Worm (Caenorhabditis elegans) whole organism, L4 larva: Measurements from ENCODE around the gene Y116F11A.6.
"Not testable (repeated sequence)": the region's sequence is repeated elsewhere in the genome, so short reads cannot be mapped to it uniquely, and the experiment has no call there.

Source experiments
- F26F4.8 ChIP-seq: fragments of 200-800 bp; sonication (Bioruptor generic); conservative IDR thresholded peaks from 2 replicates; pipeline ENCODE4 v1.3.6; 2022; ENCODE audit warnings: missing genetic modification characterization, missing compliant biosample characterization
- F49E8.2 ChIP-seq: sonication (generic microtip); optimal IDR thresholded peaks from 2 replicates; lab custom pipeline; 2016; ENCODE audit warnings: missing compliant biosample characterization, mild to moderate bottlenecking, missing genetic modification characterization, borderline replicate concordance
- ama-1 ChIP-seq: fragments of 150-350 bp; optimal IDR thresholded peaks from 2 replicates; lab custom pipeline; 2014; ENCODE audit warnings: inconsistent platforms, mixed read lengths
- ceh-82 ChIP-seq: sonication (generic microtip); optimal IDR thresholded peaks from 2 replicates; lab custom pipeline; 2017; ENCODE audit warnings: missing biosample characterization, missing genetic modification characterization
- ces-1 ChIP-seq: fragments of 150-350 bp; sonication (generic microtip); optimal IDR thresholded peaks from 4 replicates; lab custom pipeline; 2014; ENCODE audit warnings: missing biosample characterization, missing genetic modification reagents, missing genetic modification characterization
- cey-2 ChIP-seq: sonication (generic microtip); optimal IDR thresholded peaks from 3 replicates; lab custom pipeline; 2017; ENCODE audit warnings: missing genetic modification characterization, mild to moderate bottlenecking, missing compliant biosample characterization, antibody characterized with exemption, borderline replicate concordance; ENCODE audit not compliant: insufficient read depth
- daf-12 ChIP-seq: fragments of 150-350 bp; optimal IDR thresholded peaks from 2 replicates; lab custom pipeline; 2014; ENCODE audit warnings: missing biosample characterization, missing genetic modification reagents, missing genetic modification characterization
- nhr-28 ChIP-seq: fragments of 150-350 bp; optimal IDR thresholded peaks from 2 replicates; lab custom pipeline; 2014; ENCODE audit warnings: missing biosample characterization, missing genetic modification characterization
- pha-4 ChIP-seq, 2 experiments: fragments of 150-350 bp in 1 of 2; fragments of 200-800 bp in 1 of 2; sonication (Bioruptor generic) in 1 of 2; IDR thresholded peaks in 1 of 2; optimal IDR thresholded peaks in 1 of 2; 2 replicates each; pipeline versions ENCODE4 v1.3.6 to Lab custom; 2014 to 2022; ENCODE audit warnings: missing genetic modification characterization in 2 of 2, missing genetic modification reagents in 2 of 2, missing biosample characterization in 1 of 2, missing compliant biosample characterization in 1 of 2
- snpc-4 ChIP-seq: fragments of 150-350 bp; optimal IDR thresholded peaks from 2 replicates; lab custom pipeline; 2014; ENCODE audit warnings: missing biosample characterization, missing genetic modification characterization
- ztf-11 ChIP-seq: fragments of 150-350 bp; optimal IDR thresholded peaks from 2 replicates; lab custom pipeline; 2014; ENCODE audit warnings: missing biosample characterization, missing genetic modification characterization

DNA sequence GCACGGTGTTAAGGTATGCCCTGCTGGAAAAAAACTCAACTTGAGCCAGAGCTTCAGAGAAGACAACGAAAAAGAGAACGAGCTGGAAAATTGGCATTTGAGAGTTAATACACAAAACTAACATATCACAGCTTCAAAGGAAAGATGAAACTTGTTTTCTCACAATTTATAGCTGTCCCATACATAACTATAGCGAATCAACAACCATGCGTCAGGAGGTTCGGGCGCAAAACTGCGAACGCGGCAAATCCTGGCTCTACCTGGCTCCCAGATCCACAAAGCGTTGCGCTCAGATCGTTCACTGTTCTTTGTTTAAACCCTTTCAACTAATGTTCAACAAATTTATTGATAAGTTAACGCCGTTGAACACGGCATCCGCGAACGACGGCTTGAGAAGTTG is 7.7 kb upstream of the Y116F11A.6 start, which contains the start of gene Y43F8C.23:
- not testable (repeated sequence) for TF ChIP-seq F49E8.2 (tag; lab: Kevin White, UChicago); daf-12 (tag; lab: Kevin White, UChicago); ztf-11; ces-1; F26F4.8 (GFP tag; lab: Robert Waterston, UW); ceh-82 (tag; lab: Kevin White, UChicago); cey-2 (tag; lab: Kevin White, UChicago); nhr-28 (tag; lab: Kevin White, UChicago); pha-4 (GFP tag; IDR thresholded peaks at IDR 0.05; lab: Robert Waterston, UW); pha-4 (tag; optimal IDR thresholded peaks at IDR 0.05; lab: Kevin White, UChicago); snpc-4 (tag; lab: Kevin White, UChicago); ama-1 (lab: Kevin White, UChicago)
